Fruit fly (Drosophila melanogaster): ENCODE results near the gene CG9498.

Gene CG9498

dm6 chr2L:6380966-6381365 is 30.1 kb upstream of the CG9498 start, which contains the start of gene Nepl5:
Gene Nepl5 (plus strand): TSS chr2L:6381266.
- TF ChIP-seq CG14711 (tag; optimal IDR thresholded peaks at IDR 0.05) (no peak), cnc (optimal IDR thresholded peaks at IDR 0.05) (no peak), Hr96 (GFP tag; optimal IDR thresholded peaks at IDR 0.05) (no peak), Crg-1 (GFP tag; optimal IDR thresholded peaks at IDR 0.05) (no peak), Clk (GFP tag; optimal IDR thresholded peaks at IDR 0.05) (no peak), Mnt (GFP tag; optimal IDR thresholded peaks at IDR 0.05) (no peak)

dm6 chr2L:6379197-6379596 is 28.4 kb upstream of the CG9498 start:
- TF ChIP-seq CG5204 (GFP tag; optimal IDR thresholded peaks at IDR 0.05) (no peak), Hr96 (GFP tag; optimal IDR thresholded peaks at IDR 0.05) (no peak), tj (GFP tag; optimal IDR thresholded peaks at IDR 0.05) (no peak), Clk (GFP tag; optimal IDR thresholded peaks at IDR 0.05) (no peak), CG7045 (GFP tag; optimal IDR thresholded peaks at IDR 0.05) (no peak), CG33017 (tag; optimal IDR thresholded peaks at IDR 0.05) (no peak), Mnt (GFP tag; optimal IDR thresholded peaks at IDR 0.05) (no peak), ovo (GFP tag; optimal IDR thresholded peaks at IDR 0.05) (no peak), CG11617 (GFP tag; optimal IDR thresholded peaks at IDR 0.05) (no peak), Crg-1 (GFP tag; optimal IDR thresholded peaks at IDR 0.05) (no peak)

- TF ChIP-seq CG14711 (tag; optimal IDR thresholded peaks at IDR 0.05) (no peak), bab1 (GFP tag; optimal IDR thresholded peaks at IDR 0.05) (no peak)
Measured at dm6 chr2L:6373141-6373540, 22.3 kb upstream of the CG9498 start.

- TF ChIP-seq toe (GFP tag; optimal IDR thresholded peaks at IDR 0.05) (no peak), ovo (GFP tag; optimal IDR thresholded peaks at IDR 0.05) (no peak), CG11617 (GFP tag; optimal IDR thresholded peaks at IDR 0.05) (no peak), Crg-1 (GFP tag; optimal IDR thresholded peaks at IDR 0.05) (no peak), Clk (GFP tag; optimal IDR thresholded peaks at IDR 0.05) (no peak), tj (GFP tag; optimal IDR thresholded peaks at IDR 0.05) (no peak), cnc (optimal IDR thresholded peaks at IDR 0.05) (no peak)
Measured at dm6 chr2L:6372088-6372487, 21.3 kb upstream of the CG9498 start, which contains the start of gene slam. Gene slam (plus strand): TSS chr2L:6372388.

- TF ChIP-seq CG11617 (GFP tag; optimal IDR thresholded peaks at IDR 0.05), result no peak
- TF ChIP-seq Hr96 (GFP tag; optimal IDR thresholded peaks at IDR 0.05), result no peak
- TF ChIP-seq CG12768 (GFP tag; optimal IDR thresholded peaks at IDR 0.05), result no peak
- no peak for TF ChIP-seq CG7045 (GFP tag; optimal IDR thresholded peaks at IDR 0.05)
- peak; percentile 97 for TF ChIP-seq tj (GFP tag; optimal IDR thresholded peaks at IDR 0.05)
- TF ChIP-seq CG14711 (tag; optimal IDR thresholded peaks at IDR 0.05), result no peak
- peak; percentile 35 for TF ChIP-seq bab1 (GFP tag; optimal IDR thresholded peaks at IDR 0.05)
- TF ChIP-seq toe (GFP tag; optimal IDR thresholded peaks at IDR 0.05), result no peak
- no peak for TF ChIP-seq CG7101 (tag; optimal IDR thresholded peaks at IDR 0.05)
- no peak for TF ChIP-seq CG5204 (GFP tag; optimal IDR thresholded peaks at IDR 0.05)
- no peak for TF ChIP-seq Crg-1 (GFP tag; optimal IDR thresholded peaks at IDR 0.05)
- no peak for TF ChIP-seq CG1620 (GFP tag; optimal IDR thresholded peaks at IDR 0.05)
Measured at dm6 chr2L:6371025-6371641, 20.3 kb upstream of the CG9498 start.

dm6 chr2L:6369286-6369685 is 18.5 kb upstream of the CG9498 start:
- no peak for TF ChIP-seq CG5204 (GFP tag; optimal IDR thresholded peaks at IDR 0.05)
- TF ChIP-seq CG12768 (GFP tag; optimal IDR thresholded peaks at IDR 0.05), result no peak
- TF ChIP-seq Clk (GFP tag; optimal IDR thresholded peaks at IDR 0.05), result no peak
- no peak for TF ChIP-seq kay (GFP tag; ENCODE audit: borderline replicate concordance)
- no peak for TF ChIP-seq CG7101 (tag; optimal IDR thresholded peaks at IDR 0.05)
- no peak for TF ChIP-seq pad (GFP tag; optimal IDR thresholded peaks at IDR 0.05)
- TF ChIP-seq toe (GFP tag; optimal IDR thresholded peaks at IDR 0.05), result no peak
- no peak for TF ChIP-seq bab1 (GFP tag; optimal IDR thresholded peaks at IDR 0.05)
- TF ChIP-seq CG33017 (tag; optimal IDR thresholded peaks at IDR 0.05), result no peak
- no peak for TF ChIP-seq Mnt (GFP tag; optimal IDR thresholded peaks at IDR 0.05)
- no peak for TF ChIP-seq Crg-1 (GFP tag; optimal IDR thresholded peaks at IDR 0.05)
- no peak for TF ChIP-seq cic (GFP tag; optimal IDR thresholded peaks at IDR 0.05)
- TF ChIP-seq CG1620 (GFP tag; optimal IDR thresholded peaks at IDR 0.05), result no peak
- no peak for TF ChIP-seq Hr96 (GFP tag; optimal IDR thresholded peaks at IDR 0.05)
- no peak for TF ChIP-seq ovo (GFP tag; optimal IDR thresholded peaks at IDR 0.05)
- no peak for TF ChIP-seq CG14711 (tag; optimal IDR thresholded peaks at IDR 0.05)
- TF ChIP-seq cnc (optimal IDR thresholded peaks at IDR 0.05), result no peak
- TF ChIP-seq tj (GFP tag; optimal IDR thresholded peaks at IDR 0.05), result no peak
- no peak for TF ChIP-seq CG11617 (GFP tag; optimal IDR thresholded peaks at IDR 0.05)

- TF ChIP-seq Crg-1 (GFP tag; optimal IDR thresholded peaks at IDR 0.05) (no peak), tj (GFP tag; optimal IDR thresholded peaks at IDR 0.05) (peak; percentile 78)
Measured at dm6 chr2L:6367478-6367932, 16.7 kb upstream of the CG9498 start, which contains the start of gene Nepl4. Gene Nepl4 (plus strand): TSS chr2L:6367882.

Data from whole organism, adult.